Fruit fly (Drosophila melanogaster) whole organism, pupa: Measurements from ENCODE around the gene Kots.
A peak's percentile ranks its signal among the peaks of the same experiment; 100 is the strongest.

ENCODE experiments used
- CG10348 ChIP-seq: fragments of 200-800 bp; sonication (Bioruptor generic); IDR thresholded peaks from 2 replicates; pipeline ENCODE4 v1.3.6; 2022; ENCODE audit warnings: missing biosample characterization, missing genetic modification characterization
- CG12605 ChIP-seq: fragments of 200-800 bp; sonication (Bioruptor generic); IDR thresholded peaks from 2 replicates; pipeline ENCODE4 v1.3.6; 2022; ENCODE audit warnings: missing biosample characterization, missing genetic modification characterization
- CG13204 ChIP-seq: fragments of 200-800 bp; sonication (Bioruptor generic); optimal IDR thresholded peaks from 2 replicates; lab custom pipeline; 2018; ENCODE audit warnings: missing biosample characterization, mild to moderate bottlenecking, missing genetic modification characterization, moderate library complexity
- CG14655 ChIP-seq: fragments of 200-800 bp; sonication (Bioruptor generic); optimal IDR thresholded peaks from 3 replicates; lab custom pipeline; 2017; ENCODE audit warnings: mild to moderate bottlenecking, missing biosample characterization, missing genetic modification reagents, missing genetic modification characterization
- CG15710 ChIP-seq: fragments of 200-800 bp; sonication (Bioruptor generic); optimal IDR thresholded peaks from 2 replicates; lab custom pipeline; 2018; ENCODE audit warnings: missing biosample characterization, mild to moderate bottlenecking, missing genetic modification characterization, moderate library complexity
- CG17806 ChIP-seq: fragments of 200-800 bp; sonication (Bioruptor generic); optimal IDR thresholded peaks from 2 replicates; lab custom pipeline; 2018; ENCODE audit warnings: missing biosample characterization, mild to moderate bottlenecking, missing genetic modification characterization, moderate library complexity
- CG32121 ChIP-seq: fragments of 200-800 bp; sonication (Bioruptor generic); IDR thresholded peaks from 2 replicates; pipeline ENCODE4 v1.3.6; 2022; ENCODE audit warnings: missing biosample characterization, missing genetic modification characterization
- CG34367 ChIP-seq: fragments of 200-800 bp; sonication (Bioruptor generic); optimal IDR thresholded peaks from 2 replicates; lab custom pipeline; 2018; ENCODE audit warnings: missing biosample characterization, mild to moderate bottlenecking, missing genetic modification characterization
- CG4496 ChIP-seq: fragments of 200-800 bp; sonication (Bioruptor generic); IDR thresholded peaks from 3 replicates; pipeline ENCODE4 v1.3.6; 2022; ENCODE audit warnings: missing biosample characterization, missing genetic modification characterization
- CG8159 ChIP-seq: fragments of 200-800 bp; sonication (Bioruptor generic); optimal IDR thresholded peaks from 3 replicates; lab custom pipeline; 2018; ENCODE audit warnings: missing biosample characterization, mild to moderate bottlenecking, missing genetic modification characterization, moderate library complexity
- CG8301 ChIP-seq: fragments of 200-800 bp; sonication (Bioruptor generic); optimal IDR thresholded peaks from 2 replicates; lab custom pipeline; 2018; ENCODE audit warnings: missing biosample characterization, mild to moderate bottlenecking, missing genetic modification characterization
- CG9948 ChIP-seq: fragments of 200-800 bp; sonication (Bioruptor generic); optimal IDR thresholded peaks from 2 replicates; lab custom pipeline; 2018; ENCODE audit warnings: missing biosample characterization, mild to moderate bottlenecking, missing genetic modification characterization, moderate library complexity
- D1 ChIP-seq: fragments of 200-800 bp; sonication (Bioruptor generic); optimal IDR thresholded peaks from 2 replicates; lab custom pipeline; 2018; ENCODE audit warnings: missing biosample characterization, mild to moderate bottlenecking, missing genetic modification characterization, moderate library complexity
- EcR ChIP-seq: fragments of 200-800 bp; sonication (Bioruptor generic); optimal IDR thresholded peaks from 3 replicates; lab custom pipeline; 2019; ENCODE audit warnings: missing biosample characterization, missing genetic modification characterization, mild to moderate bottlenecking, moderate library complexity, missing genetic modification reagents
- Ets98B ChIP-seq: fragments of 200-800 bp; sonication (Bioruptor generic); IDR thresholded peaks from 2 replicates; pipeline ENCODE4 v1.3.6; 2022; ENCODE audit warnings: missing biosample characterization, missing genetic modification characterization
- Pif1A ChIP-seq: fragments of 200-800 bp; sonication (Bioruptor generic); optimal IDR thresholded peaks from 3 replicates; lab custom pipeline; 2016; ENCODE audit warnings: missing biosample characterization, missing genetic modification characterization
- Pif1B ChIP-seq: fragments of 200-800 bp; sonication (Bioruptor generic); optimal IDR thresholded peaks from 3 replicates; lab custom pipeline; 2016; ENCODE audit warnings: missing biosample characterization, missing genetic modification characterization
- Snoo ChIP-seq: fragments of 200-800 bp; sonication (Bioruptor generic); optimal IDR thresholded peaks from 3 replicates; lab custom pipeline; 2017; ENCODE audit warnings: missing biosample characterization, mild to moderate bottlenecking, missing genetic modification characterization, inconsistent platforms
- fd96Ca ChIP-seq: fragments of 200-800 bp; sonication (Bioruptor generic); IDR thresholded peaks from 3 replicates; pipeline ENCODE4 v1.3.6; 2022; ENCODE audit warnings: missing biosample characterization, missing genetic modification characterization
- gl ChIP-seq: fragments of 200-800 bp; sonication (Bioruptor generic); optimal IDR thresholded peaks from 2 replicates; lab custom pipeline; 2018; ENCODE audit warnings: missing biosample characterization, mild to moderate bottlenecking, missing genetic modification characterization
- rn ChIP-seq: fragments of 200-800 bp; sonication (Bioruptor generic); IDR thresholded peaks from 2 replicates; pipeline ENCODE4 v1.3.6; 2022; ENCODE audit warnings: missing biosample characterization, missing genetic modification characterization

Gene Kots

dm6 chr3R:13943360-13943759, 20.6 kb downstream of the Kots start, which contains the start of gene Art9:
Gene Art9, minus strand, starts transcription at chr3R:13943460.
- TF ChIP-seq D1 (no peak), CG17806 (tag; lab: Kevin White, UChicago) (no peak), Snoo (tag; lab: Kevin White, UChicago) (no peak), Ets98B (GFP tag; lab: Robert Waterston, UW) (no peak), rn (GFP tag; lab: Robert Waterston, UW) (no peak), CG10348 (GFP tag; lab: Robert Waterston, UW) (no peak), gl (no peak), EcR (GFP tag; lab: Kevin White, UChicago) (no peak), CG9948 (tag; lab: Kevin White, UChicago) (no peak), CG15710 (tag; lab: Kevin White, UChicago) (no peak), fd96Ca (GFP tag; lab: Robert Waterston, UW) (no peak), CG8301 (tag; lab: Kevin White, UChicago) (no peak), CG12605 (GFP tag; lab: Robert Waterston, UW) (no peak), CG8159 (tag; lab: Kevin White, UChicago) (no peak), Pif1A (no peak), Pif1B (GFP tag; lab: Kevin White, UChicago) (no peak), CG13204 (GFP tag; lab: Kevin White, UChicago) (no peak), CG4496 (GFP tag; lab: Robert Waterston, UW) (no peak), CG14655 (GFP tag; lab: Kevin White, UChicago) (no peak), CG34367 (tag; lab: Kevin White, UChicago) (no peak)

- peak; percentile 37 for TF ChIP-seq CG14655 (GFP tag; lab: Kevin White, UChicago)
- TF ChIP-seq Pif1A, result peak; percentile 55
- peak; percentile 54 for TF ChIP-seq Snoo (tag; lab: Kevin White, UChicago)
- peak; percentile 28 for TF ChIP-seq CG34367 (tag; lab: Kevin White, UChicago)
- TF ChIP-seq CG8301 (tag; lab: Kevin White, UChicago), result no peak
- peak; percentile 81 for TF ChIP-seq CG8159 (tag; lab: Kevin White, UChicago)
- peak; percentile 63 for TF ChIP-seq CG15710 (tag; lab: Kevin White, UChicago)
- no peak for TF ChIP-seq D1
- TF ChIP-seq CG9948 (tag; lab: Kevin White, UChicago), result peak; percentile 57
- peak; percentile 61 for TF ChIP-seq CG17806 (tag; lab: Kevin White, UChicago)
- TF ChIP-seq CG12605 (GFP tag; lab: Robert Waterston, UW), result no peak
- TF ChIP-seq Pif1B (GFP tag; lab: Kevin White, UChicago), result peak; percentile 26
- no peak for TF ChIP-seq CG13204 (GFP tag; lab: Kevin White, UChicago)
- TF ChIP-seq, all 21 proteins: peak for 9
Observed at dm6 chr3R:13941390-13941789, 22.6 kb downstream of the Kots start.

dm6 chr3R:13939353-13940049, 24.5 kb downstream of the Kots start:
- TF ChIP-seq Snoo (tag; lab: Kevin White, UChicago) (peak; percentile 12), D1 (no peak), Ets98B (GFP tag; lab: Robert Waterston, UW) (no peak), Pif1B (GFP tag; lab: Kevin White, UChicago) (no peak), CG10348 (GFP tag; lab: Robert Waterston, UW) (no peak), EcR (GFP tag; lab: Kevin White, UChicago) (peak; percentile 5), CG14655 (GFP tag; lab: Kevin White, UChicago) (peak; percentile 40), CG15710 (tag; lab: Kevin White, UChicago) (peak; percentile 47), fd96Ca (GFP tag; lab: Robert Waterston, UW) (no peak), gl (no peak), CG17806 (tag; lab: Kevin White, UChicago) (peak; percentile 32), CG13204 (GFP tag; lab: Kevin White, UChicago) (no peak), CG9948 (tag; lab: Kevin White, UChicago) (peak; percentile 56), rn (GFP tag; lab: Robert Waterston, UW) (no peak), Pif1A (no peak), CG4496 (GFP tag; lab: Robert Waterston, UW) (no peak), CG32121 (GFP tag; lab: Robert Waterston, UW) (no peak), CG34367 (tag; lab: Kevin White, UChicago) (no peak), CG8301 (tag; lab: Kevin White, UChicago) (no peak), CG12605 (GFP tag; lab: Robert Waterston, UW) (no peak), CG8159 (tag; lab: Kevin White, UChicago) (peak; percentile 60)
- TF ChIP-seq, all 21 proteins: peak for 7

- TF ChIP-seq CG17806 (tag; lab: Kevin White, UChicago) (no peak), CG8159 (tag; lab: Kevin White, UChicago) (no peak), EcR (GFP tag; lab: Kevin White, UChicago) (no peak), rn (GFP tag; lab: Robert Waterston, UW) (no peak), CG15710 (tag; lab: Kevin White, UChicago) (no peak), Snoo (tag; lab: Kevin White, UChicago) (no peak), CG4496 (GFP tag; lab: Robert Waterston, UW) (no peak), fd96Ca (GFP tag; lab: Robert Waterston, UW) (no peak)
Observed at dm6 chr3R:13936309-13936708, 27.7 kb downstream of the Kots start.

dm6 chr3R:13934618-13935017, 29.4 kb downstream of the Kots start:
- TF ChIP-seq Pif1B (GFP tag; lab: Kevin White, UChicago) (peak; percentile 36), CG14655 (GFP tag; lab: Kevin White, UChicago) (peak; percentile 19), rn (GFP tag; lab: Robert Waterston, UW) (no peak), D1 (no peak), CG8301 (tag; lab: Kevin White, UChicago) (peak; percentile 12), CG15710 (tag; lab: Kevin White, UChicago) (peak; percentile 72), CG10348 (GFP tag; lab: Robert Waterston, UW) (no peak), Pif1A (peak; percentile 54), fd96Ca (GFP tag; lab: Robert Waterston, UW) (no peak), CG4496 (GFP tag; lab: Robert Waterston, UW) (no peak), CG12605 (GFP tag; lab: Robert Waterston, UW) (no peak), CG17806 (tag; lab: Kevin White, UChicago) (peak; percentile 11), CG13204 (GFP tag; lab: Kevin White, UChicago) (no peak), Snoo (tag; lab: Kevin White, UChicago) (peak; percentile 30), CG34367 (tag; lab: Kevin White, UChicago) (peak; percentile 46), Ets98B (GFP tag; lab: Robert Waterston, UW) (no peak), CG9948 (tag; lab: Kevin White, UChicago) (peak; percentile 65), CG8159 (tag; lab: Kevin White, UChicago) (peak; percentile 50)
- TF ChIP-seq, all 21 proteins: peak for 10
